Fruit fly (Drosophila melanogaster): Measurements from ENCODE around the gene spen.

Gene spen

DNA sequence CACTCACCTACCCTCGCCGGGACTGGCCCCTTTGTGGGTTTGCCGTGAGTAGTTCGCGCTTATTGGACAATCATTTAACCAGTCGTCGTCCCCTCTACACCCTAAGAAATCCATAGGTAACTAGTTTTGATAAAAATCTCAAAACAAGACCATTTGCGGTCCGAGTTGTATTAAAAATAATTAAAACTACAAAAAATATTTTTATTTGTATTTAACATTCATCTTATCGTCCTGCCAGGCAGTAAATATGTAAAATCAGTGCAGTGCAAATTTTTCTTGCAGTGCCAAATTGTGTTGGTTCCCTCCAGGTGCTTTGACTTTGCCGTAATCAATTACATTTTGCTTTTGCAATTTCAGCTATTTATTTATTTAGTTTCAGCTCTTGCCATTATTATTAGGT, 85.0 kb downstream of the spen start (continued):
- TF ChIP-seq CG34422 (GFP tag; IDR thresholded peaks at IDR 0.05) (no peak), CG8359 (GFP tag; optimal IDR thresholded peaks at IDR 0.05; ENCODE audit: borderline replicate concordance) (no peak), zfh1 (GFP tag; IDR thresholded peaks at IDR 0.05) (no peak), gsb (GFP tag; IDR thresholded peaks at IDR 0.05) (no peak), CG15011 (GFP tag; optimal IDR thresholded peaks at IDR 0.05) (peak; percentile 35), CG6765 (GFP tag; optimal IDR thresholded peaks at IDR 0.05) (no peak), CG4282 (GFP tag; optimal IDR thresholded peaks at IDR 0.05) (no peak), trem (tag; optimal IDR thresholded peaks at IDR 0.05) (no peak), en (GFP tag; optimal IDR thresholded peaks at IDR 0.05) (no peak), ewg (GFP tag; optimal IDR thresholded peaks at IDR 0.05) (no peak), jing (GFP tag; optimal IDR thresholded peaks at IDR 0.05) (no peak)

DNA sequence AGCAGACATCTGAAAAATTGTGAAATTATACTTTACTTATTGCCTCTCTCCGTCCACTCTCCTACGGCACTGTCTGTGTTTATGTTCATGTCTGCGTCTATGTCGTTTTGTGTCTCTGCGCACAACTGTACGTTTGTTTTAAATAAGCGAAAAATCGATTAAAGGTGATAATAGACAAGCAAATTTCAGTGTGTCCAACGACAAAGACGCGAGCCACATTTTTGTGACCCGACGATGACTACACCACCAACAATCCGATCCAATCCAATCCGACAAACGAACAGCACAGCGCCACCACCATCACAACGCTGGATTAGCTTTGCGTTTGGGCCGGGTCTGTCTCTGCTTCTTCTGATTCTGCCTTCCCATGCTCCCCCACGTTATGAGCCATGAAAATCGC, 85.7 kb downstream of the spen start:
- TF ChIP-seq HLH3B (GFP tag; IDR thresholded peaks at IDR 0.05), result no peak
- TF ChIP-seq slbo (GFP tag; IDR thresholded peaks at IDR 0.05), result 0 out of 2 replicates have a peak, but pooled peaks have one; percentile 3
- no peak for TF ChIP-seq gfzf (GFP tag; optimal IDR thresholded peaks at IDR 0.05)
- peak; percentile 12; the same call in 1 of the 2 replicates for TF ChIP-seq bbx (GFP tag; IDR thresholded peaks at IDR 0.05; ENCODE audit: partially characterized antibody)
- TF ChIP-seq CG10321 (GFP tag; IDR thresholded peaks at IDR 0.05), result no peak
- TF ChIP-seq CG14014 (GFP tag; IDR thresholded peaks at IDR 0.05), result no peak
- no peak for TF ChIP-seq tll (GFP tag; optimal IDR thresholded peaks at IDR 0.05)
- no peak for TF ChIP-seq CG13894 (tag; optimal IDR thresholded peaks at IDR 0.05)
- TF ChIP-seq CG17385 (GFP tag; optimal IDR thresholded peaks at IDR 0.05), result peak; percentile 14
- no peak for TF ChIP-seq mld (GFP tag; IDR thresholded peaks at IDR 0.05; ENCODE audit: partially characterized antibody)
- TF ChIP-seq vvl (GFP tag; IDR thresholded peaks at IDR 0.05), result no peak
- TF ChIP-seq sd (tag; optimal IDR thresholded peaks at IDR 0.05), result peak; percentile 45
- TF ChIP-seq CG12155 (GFP tag; optimal IDR thresholded peaks at IDR 0.05), result peak; percentile 7
- TF ChIP-seq CG2199 (GFP tag; IDR thresholded peaks at IDR 0.05), result 0 out of 3 replicates have a peak, but pooled peaks have one; percentile 11
- peak; percentile 9 for TF ChIP-seq oc (tag; optimal IDR thresholded peaks at IDR 0.05)
- TF ChIP-seq klu (GFP tag; IDR thresholded peaks at IDR 0.05), result no peak
- peak; percentile 75 for TF ChIP-seq onecut (GFP tag; IDR thresholded peaks at IDR 0.05)
- TF ChIP-seq HLH4C (GFP tag; IDR thresholded peaks at IDR 0.05; ENCODE audit: partially characterized antibody), result no peak
- peak; percentile 67 for TF ChIP-seq Deaf1 (tag; optimal IDR thresholded peaks at IDR 0.05)
- TF ChIP-seq Med (GFP tag), result peak; percentile 69
- TF ChIP-seq Ets65A (GFP tag), result no peak

DNA sequence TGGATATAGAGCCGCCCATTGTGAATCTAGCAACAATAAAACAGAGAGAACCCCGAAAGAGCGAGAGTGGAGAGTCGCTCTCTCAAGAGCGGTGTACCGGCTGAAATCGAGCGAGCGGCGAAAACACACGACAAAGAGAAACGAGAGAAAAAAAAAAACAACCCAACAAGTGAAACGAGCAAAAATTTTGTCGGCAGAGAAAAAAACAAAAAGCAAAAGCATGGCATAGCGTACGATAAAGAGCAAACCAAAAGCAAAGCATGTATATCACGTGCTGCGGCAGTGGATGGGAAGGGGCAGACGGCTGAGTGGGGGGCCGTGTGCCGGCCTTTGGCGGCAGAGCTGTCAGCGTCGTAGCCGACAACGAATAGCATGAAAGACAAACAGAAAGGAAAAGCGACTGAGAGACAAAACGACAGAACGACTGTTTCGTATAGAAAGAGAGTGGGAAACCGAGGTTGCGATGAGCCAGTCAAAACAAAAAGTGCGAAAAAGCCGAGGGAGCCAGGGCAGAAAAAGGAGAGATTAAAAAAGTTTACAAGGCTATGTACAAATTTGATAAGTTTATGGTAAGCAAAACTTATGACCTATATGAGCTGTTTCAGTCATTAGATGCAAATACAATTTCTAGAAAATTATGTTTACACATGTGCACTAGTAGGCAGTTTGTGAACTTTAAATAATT, 88.0 kb downstream of the spen start:
- TF ChIP-seq cwo (GFP tag; optimal IDR thresholded peaks at IDR 0.05) (peak; percentile 100), toy (GFP tag; IDR thresholded peaks at IDR 0.05) (no peak), slbo (GFP tag; IDR thresholded peaks at IDR 0.05) (no peak), Fer2 (tag; optimal IDR thresholded peaks at IDR 0.05) (no peak), fru (optimal IDR thresholded peaks at IDR 0.05) (peak; percentile 33), hth (optimal IDR thresholded peaks at IDR 0.05) (no peak), Ada2b (GFP tag; IDR thresholded peaks at IDR 0.05) (no peak), CG12659 (GFP tag; optimal IDR thresholded peaks at IDR 0.05) (no peak), phol (tag; optimal IDR thresholded peaks at IDR 0.05) (no peak), trem (tag; optimal IDR thresholded peaks at IDR 0.05) (no peak), ham (GFP tag; IDR thresholded peaks at IDR 0.05) (no peak), hbn (GFP tag; IDR thresholded peaks at IDR 0.05; ENCODE audit: partially characterized antibody) (peak; percentile 57; the same call in 1 of the 2 replicates), CG7372 (GFP tag; IDR thresholded peaks at IDR 0.05) (no peak), vnd (GFP tag; IDR thresholded peaks at IDR 0.05; ENCODE audit: partially characterized antibody) (no peak), Jarid2 (GFP tag; optimal IDR thresholded peaks at IDR 0.05) (no peak), CG10543 (GFP tag; optimal IDR thresholded peaks at IDR 0.05) (peak; percentile 37), Antp (GFP tag; optimal IDR thresholded peaks at IDR 0.05) (no peak), CG7839 (tag; optimal IDR thresholded peaks at IDR 0.05) (no peak), gem (tag; optimal IDR thresholded peaks at IDR 0.05) (no peak), Sin3A (optimal IDR thresholded peaks at IDR 0.05) (no peak)
